Fruit fly (Drosophila melanogaster) whole organism, adult: Measurements from ENCODE around the gene CG12560.
A peak's percentile ranks its signal among the peaks of the same experiment; 100 is the strongest.

Source experiments
- CG11617 ChIP-seq: fragments of 200-800 bp; sonication (Bioruptor generic); optimal IDR thresholded peaks from 2 replicates; lab custom pipeline; 2017; ENCODE audit warnings: mild to moderate bottlenecking, missing biosample characterization, missing genetic modification reagents, missing genetic modification characterization
- CG12768 ChIP-seq: fragments of 200-800 bp; sonication (Bioruptor generic); optimal IDR thresholded peaks from 2 replicates; lab custom pipeline; 2017; ENCODE audit warnings: missing biosample characterization, missing genetic modification characterization, mild to moderate bottlenecking, moderate library complexity, missing genetic modification reagents
- CG14711 ChIP-seq: fragments of 200-800 bp; sonication (Bioruptor generic); optimal IDR thresholded peaks from 2 replicates; lab custom pipeline; 2018; ENCODE audit warnings: missing biosample characterization, mild to moderate bottlenecking, missing genetic modification characterization, moderate library complexity
- CG1620 ChIP-seq: fragments of 200-800 bp; sonication (Bioruptor generic); optimal IDR thresholded peaks from 2 replicates; lab custom pipeline; 2016; ENCODE audit warnings: missing biosample characterization, missing genetic modification characterization
- CG33017 ChIP-seq: fragments of 200-800 bp; sonication (Bioruptor generic); optimal IDR thresholded peaks from 2 replicates; lab custom pipeline; 2018; ENCODE audit warnings: missing biosample characterization, mild to moderate bottlenecking, missing genetic modification characterization, moderate library complexity
- CG5204 ChIP-seq: fragments of 200-800 bp; sonication (Bioruptor generic); optimal IDR thresholded peaks from 2 replicates; lab custom pipeline; 2016; ENCODE audit warnings: missing biosample characterization, missing genetic modification characterization
- CG7045 ChIP-seq: fragments of 200-800 bp; sonication (Bioruptor generic); optimal IDR thresholded peaks from 2 replicates; lab custom pipeline; 2017; ENCODE audit warnings: missing biosample characterization, mild to moderate bottlenecking, missing genetic modification characterization
- CG7101 ChIP-seq: fragments of 200-800 bp; sonication (Bioruptor generic); optimal IDR thresholded peaks from 2 replicates; lab custom pipeline; 2018; ENCODE audit warnings: missing biosample characterization, mild to moderate bottlenecking, missing genetic modification characterization, moderate library complexity
- Clk ChIP-seq: fragments of 200-800 bp; sonication (Bioruptor generic); optimal IDR thresholded peaks from 2 replicates; lab custom pipeline; 2017; ENCODE audit warnings: missing biosample characterization, missing genetic modification characterization
- Crg-1 ChIP-seq: fragments of 200-800 bp; sonication (Bioruptor generic); optimal IDR thresholded peaks from 2 replicates; lab custom pipeline; 2016; ENCODE audit warnings: missing biosample characterization, missing genetic modification characterization
- Hr96 ChIP-seq: fragments of 200-800 bp; sonication (Bioruptor generic); optimal IDR thresholded peaks from 2 replicates; lab custom pipeline; 2016; ENCODE audit warnings: missing biosample characterization, missing genetic modification characterization
- Mnt ChIP-seq: fragments of 200-800 bp; sonication (Bioruptor generic); optimal IDR thresholded peaks from 2 replicates; lab custom pipeline; 2016; ENCODE audit warnings: missing biosample characterization, mild to moderate bottlenecking, missing genetic modification characterization
- bab1 ChIP-seq: fragments of 200-800 bp; sonication (Bioruptor generic); optimal IDR thresholded peaks from 3 replicates; lab custom pipeline; 2019; ENCODE audit warnings: missing biosample characterization, mild to moderate bottlenecking, missing genetic modification characterization, moderate library complexity
- cic ChIP-seq: fragments of 200-800 bp; sonication (Bioruptor generic); optimal IDR thresholded peaks from 2 replicates; lab custom pipeline; 2017; ENCODE audit warnings: missing biosample characterization, mild to moderate bottlenecking, missing genetic modification characterization, moderate library complexity
- cnc ChIP-seq, 2 experiments: fragments of >200 bp; optimal IDR thresholded peaks; 2 replicates each; lab custom pipeline; 2017
- kay ChIP-seq: fragments of 200-800 bp; sonication (Bioruptor generic); peaks from one replicate; lab custom pipeline; 2016; ENCODE audit warnings: missing biosample characterization, missing genetic modification characterization, borderline replicate concordance
- ovo ChIP-seq: fragments of 200-800 bp; sonication (Bioruptor generic); optimal IDR thresholded peaks from 2 replicates; lab custom pipeline; 2016; ENCODE audit warnings: missing biosample characterization, missing genetic modification characterization
- pad ChIP-seq: fragments of 200-800 bp; sonication (Bioruptor generic); optimal IDR thresholded peaks from 3 replicates; lab custom pipeline; 2017; ENCODE audit warnings: missing biosample characterization, missing genetic modification characterization, mild to moderate bottlenecking, moderate library complexity, missing genetic modification reagents
- tj ChIP-seq: fragments of 200-800 bp; sonication (Bioruptor generic); optimal IDR thresholded peaks from 3 replicates; lab custom pipeline; 2017; ENCODE audit warnings: missing biosample characterization, mild to moderate bottlenecking, missing genetic modification characterization, moderate library complexity
- toe ChIP-seq: fragments of 200-800 bp; sonication (Bioruptor generic); optimal IDR thresholded peaks from 2 replicates; lab custom pipeline; 2016; ENCODE audit warnings: missing biosample characterization, missing genetic modification characterization

CG12560 gene

DNA sequence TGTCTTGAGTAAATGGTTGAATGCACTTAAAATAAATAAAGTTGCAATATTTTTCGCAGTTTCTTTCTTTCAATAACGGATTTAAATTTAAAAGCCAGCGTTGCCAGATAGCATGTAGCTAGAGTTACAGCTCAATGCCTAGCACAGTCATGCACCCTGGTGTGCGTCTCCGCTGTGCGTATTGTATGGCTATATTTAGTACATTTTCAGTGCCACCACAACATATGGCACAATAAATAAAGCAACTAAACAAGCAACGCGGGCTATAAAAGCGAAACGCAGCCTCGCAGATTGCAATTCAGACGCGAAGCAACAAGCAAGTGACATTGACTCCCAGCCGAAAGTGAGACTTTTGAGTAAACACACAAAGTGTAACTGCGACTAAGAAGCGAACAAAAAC lies 10.6 kb downstream of the CG12560 start, which contains the start of gene Sirup:
Sirup (plus strand) TSS at position 215 of the 400 bp plus-strand sequence.
- TF ChIP-seq Mnt (peak; percentile 63), pad (GFP tag; lab: Kevin White, UChicago) (no peak), tj (GFP tag; lab: Kevin White, UChicago) (peak; percentile 27), cic (GFP tag; lab: Kevin White, UChicago) (peak; percentile 50), kay (no peak), toe (GFP tag; lab: Kevin White, UChicago) (no peak), CG14711 (peak; percentile 87), CG12768 (peak; percentile 42), CG1620 (GFP tag; lab: Kevin White, UChicago) (no peak), Crg-1 (GFP tag; lab: Kevin White, UChicago) (no peak), cnc (optimal IDR thresholded peaks at IDR 0.05; lab: Kevin White, UChicago) (no peak), CG7101 (tag; lab: Kevin White, UChicago) (peak; percentile 34), ovo (GFP tag; lab: Kevin White, UChicago) (peak; percentile 28), CG33017 (tag; lab: Kevin White, UChicago) (peak; percentile 51), CG5204 (GFP tag; lab: Kevin White, UChicago) (no peak), Clk (GFP tag; lab: Kevin White, UChicago) (no peak), bab1 (peak; percentile 39), CG11617 (GFP tag; lab: Kevin White, UChicago) (peak; percentile 1), Hr96 (no peak), CG7045 (GFP tag; lab: Kevin White, UChicago) (no peak)

DNA sequence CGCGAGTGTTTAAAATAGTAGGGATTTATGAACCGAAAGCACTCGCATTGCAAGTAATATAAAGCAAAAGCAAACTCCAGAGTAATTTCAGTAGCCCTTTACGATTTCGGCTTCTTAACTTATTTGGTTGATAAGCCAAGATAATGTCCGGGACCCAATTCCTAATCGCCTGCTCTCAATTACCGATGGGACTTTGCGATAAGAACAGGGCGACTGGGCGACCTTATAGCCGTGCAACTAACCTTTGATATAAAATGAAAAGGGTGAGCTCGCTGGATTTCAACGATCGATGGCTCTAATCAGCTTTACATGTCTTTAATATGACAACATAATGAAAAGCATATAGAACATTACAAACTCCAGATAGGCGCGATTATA lies 11.2 kb downstream of the CG12560 start, which contains the start of gene CG7227:
CG7227 (minus strand) TSS at position 72 of the 378 bp plus-strand sequence.
- TF ChIP-seq CG7101 (tag; lab: Kevin White, UChicago) = no peak
- TF ChIP-seq Hr96 = no peak
- TF ChIP-seq CG33017 (tag; lab: Kevin White, UChicago) = no peak
- no peak for TF ChIP-seq pad (GFP tag; lab: Kevin White, UChicago)
- TF ChIP-seq CG12768 = no peak
- no peak for TF ChIP-seq cnc (optimal IDR thresholded peaks at IDR 0.05; lab: Kevin White, UChicago)
- TF ChIP-seq CG5204 (GFP tag; lab: Kevin White, UChicago) = no peak
- TF ChIP-seq CG1620 (GFP tag; lab: Kevin White, UChicago) = no peak
- TF ChIP-seq ovo (GFP tag; lab: Kevin White, UChicago) = no peak
- TF ChIP-seq cic (GFP tag; lab: Kevin White, UChicago) = no peak
- no peak for TF ChIP-seq kay
- no peak for TF ChIP-seq tj (GFP tag; lab: Kevin White, UChicago)
- no peak for TF ChIP-seq CG11617 (GFP tag; lab: Kevin White, UChicago)
- no peak for TF ChIP-seq Crg-1 (GFP tag; lab: Kevin White, UChicago)
- no peak for TF ChIP-seq CG7045 (GFP tag; lab: Kevin White, UChicago)
- TF ChIP-seq bab1 = no peak
- no peak for TF ChIP-seq Clk (GFP tag; lab: Kevin White, UChicago)
- no peak for TF ChIP-seq Mnt

dm6 chr2L:7997290-7998079 lies 11.8 kb downstream of the CG12560 start:
- no peak for TF ChIP-seq Mnt

dm6 chr2L:7993984-7994854 lies 15.1 kb downstream of the CG12560 start, which contains the start of gene pes:
pes (minus strand) TSS chr2L:7994184.
- TF ChIP-seq CG11617 (GFP tag; lab: Kevin White, UChicago) = peak; percentile 94
- no peak for TF ChIP-seq tj (GFP tag; lab: Kevin White, UChicago)
- no peak for TF ChIP-seq Crg-1 (GFP tag; lab: Kevin White, UChicago)
- no peak for TF ChIP-seq CG5204 (GFP tag; lab: Kevin White, UChicago)
- peak; percentile 77 for TF ChIP-seq ovo (GFP tag; lab: Kevin White, UChicago)
- TF ChIP-seq CG33017 (tag; lab: Kevin White, UChicago) = no peak
- TF ChIP-seq CG12768 = peak; percentile 94
- peak; percentile 93 for TF ChIP-seq toe (GFP tag; lab: Kevin White, UChicago)
- TF ChIP-seq CG14711 = peak; percentile 85
- TF ChIP-seq Mnt = peak; percentile 83
- peak; percentile 94 for TF ChIP-seq bab1
- TF ChIP-seq pad (GFP tag; lab: Kevin White, UChicago) = peak; percentile 86
- no peak for TF ChIP-seq CG7101 (tag; lab: Kevin White, UChicago)
- no peak for TF ChIP-seq cnc (optimal IDR thresholded peaks at IDR 0.05; lab: Kevin White, UChicago)
- peak; percentile 86 for TF ChIP-seq cic (GFP tag; lab: Kevin White, UChicago)
- TF ChIP-seq CG7045 (GFP tag; lab: Kevin White, UChicago) = peak; percentile 91
- peak; percentile 92 for TF ChIP-seq Hr96
- TF ChIP-seq Clk (GFP tag; lab: Kevin White, UChicago) = peak; percentile 88
- no peak for TF ChIP-seq kay
- TF ChIP-seq CG1620 (GFP tag; lab: Kevin White, UChicago) = peak; percentile 69

DNA sequence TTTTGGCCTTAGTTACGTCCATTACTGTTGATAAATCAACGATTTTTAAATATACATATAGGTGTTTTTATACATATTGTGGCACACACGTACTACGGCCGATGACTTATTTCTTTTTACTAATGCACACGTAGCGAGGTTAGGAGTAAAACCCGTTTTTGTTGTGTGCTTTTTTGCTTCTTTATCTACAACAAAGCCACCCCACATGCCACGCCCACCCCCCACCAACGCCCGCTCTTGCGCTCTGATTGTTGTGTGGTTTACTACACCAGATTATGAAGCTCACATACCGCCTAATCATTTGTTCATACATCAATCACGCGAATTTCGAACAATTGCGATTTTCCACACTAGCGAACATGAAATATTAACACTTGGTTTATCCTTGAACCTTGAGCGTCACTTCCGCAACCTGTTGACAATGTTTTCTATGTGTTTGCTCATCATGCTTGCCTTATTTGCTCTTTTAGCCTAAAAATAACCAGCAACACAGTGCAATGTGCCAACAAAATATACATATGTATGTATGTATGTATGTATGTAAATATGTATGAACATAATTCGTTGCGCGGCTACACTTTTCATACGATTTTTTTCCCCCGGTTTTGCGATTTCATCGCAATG lies 16.1 kb downstream of the CG12560 start:
- TF ChIP-seq cic (GFP tag; lab: Kevin White, UChicago) (peak; percentile 90), kay (peak; percentile 26), cnc (optimal IDR thresholded peaks at IDR 0.05; lab: Kevin White, UChicago) (no peak), CG12768 (no peak)
